Worm (Caenorhabditis elegans): Measurements from ENCODE around the gene Y45F10C.2.

- TF ChIP-seq unc-62 (GFP tag; optimal IDR thresholded peaks at IDR 0.05) (no peak), ceh-83 (GFP tag; optimal IDR thresholded peaks at IDR 0.05) (no peak), ztf-11 (tag; optimal IDR thresholded peaks at IDR 0.05) (no peak), lin-13 (tag; optimal IDR thresholded peaks at IDR 0.05) (no peak), nhr-28 (tag; optimal IDR thresholded peaks at IDR 0.05) (no peak), elt-3 (tag; optimal IDR thresholded peaks at IDR 0.05) (no peak), unc-120 (tag; optimal IDR thresholded peaks at IDR 0.05; ENCODE audit: poor library complexity, severe bottlenecking) (no peak), ceh-43 (GFP tag; optimal IDR thresholded peaks at IDR 0.05) (no peak), M03D4.4 (tag; optimal IDR thresholded peaks at IDR 0.05) (no peak), nhr-237 (tag; optimal IDR thresholded peaks at IDR 0.05) (no peak), nhr-76 (tag; optimal IDR thresholded peaks at IDR 0.05) (no peak)
Measured at ce11 chrIV:13650238-13650637, 12.2 kb downstream of the Y45F10C.2 start, which contains the start of gene C08F11.17.
